Worm (Caenorhabditis elegans) whole organism, late embryonic: ENCODE results near the gene egl-38.

Experiments used
- ceh-9 ChIP-seq: sonication (generic microtip); optimal IDR thresholded peaks from 2 replicates; lab custom pipeline; 2016; ENCODE audit warnings: mild to moderate bottlenecking, missing genetic modification characterization, inconsistent platforms, missing compliant biosample characterization
- lin-11 ChIP-seq: fragments of 200-800 bp; sonication (Bioruptor generic); optimal IDR thresholded peaks from 2 replicates; lab custom pipeline; 2018; ENCODE audit warnings: mild to moderate bottlenecking, missing genetic modification characterization, missing compliant biosample characterization
- pros-1 ChIP-seq: fragments of 150-350 bp; optimal IDR thresholded peaks from 2 replicates; lab custom pipeline; 2014; ENCODE audit warnings: missing biosample characterization, missing genetic modification reagents, missing genetic modification characterization

DNA sequence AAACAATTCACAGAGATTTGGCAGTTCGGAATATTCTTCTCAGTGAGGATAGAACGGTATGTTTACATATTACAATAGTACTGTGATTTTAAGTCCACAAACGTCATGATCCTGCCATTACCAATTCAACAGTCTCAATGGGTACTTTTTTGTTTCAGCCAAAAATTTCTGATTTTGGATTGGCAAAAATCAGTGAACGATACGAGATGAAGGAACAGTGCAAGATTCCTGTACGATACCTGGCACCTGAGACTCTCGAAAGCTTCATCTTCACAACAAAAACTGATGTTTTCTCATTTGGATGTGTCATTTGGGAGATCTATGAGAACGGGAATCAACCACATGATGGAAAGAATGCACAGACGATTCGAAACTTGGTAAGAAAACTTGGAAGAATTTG, 32.3 kb downstream of the egl-38 start:
- TF ChIP-seq ceh-9 (tag; lab: Kevin White, UChicago) (no peak), pros-1 (tag; lab: Kevin White, UChicago) (no peak), lin-11 (tag; lab: Kevin White, UChicago) (no peak)
